Fruit fly (Drosophila melanogaster): Measurements from ENCODE around the gene eIF3e.

The eIF3e gene

dm6 chr3L:16760274-16760673, 26.5 kb downstream of the eIF3e start:
- TF ChIP-seq cnc (optimal IDR thresholded peaks at IDR 0.05), result no peak
- TF ChIP-seq Clk (GFP tag; optimal IDR thresholded peaks at IDR 0.05), result no peak
- no peak for TF ChIP-seq kay (GFP tag; ENCODE audit: borderline replicate concordance)
- no peak for TF ChIP-seq pad (GFP tag; optimal IDR thresholded peaks at IDR 0.05)
- no peak for TF ChIP-seq CG5204 (GFP tag; optimal IDR thresholded peaks at IDR 0.05)
- TF ChIP-seq toe (GFP tag; optimal IDR thresholded peaks at IDR 0.05), result no peak
- TF ChIP-seq ovo (GFP tag; optimal IDR thresholded peaks at IDR 0.05), result no peak
- no peak for TF ChIP-seq Mnt (GFP tag; optimal IDR thresholded peaks at IDR 0.05)
- TF ChIP-seq bab1 (GFP tag; optimal IDR thresholded peaks at IDR 0.05), result no peak
- no peak for TF ChIP-seq CG12768 (GFP tag; optimal IDR thresholded peaks at IDR 0.05)
- TF ChIP-seq cic (GFP tag; optimal IDR thresholded peaks at IDR 0.05), result no peak
- no peak for TF ChIP-seq CG7045 (GFP tag; optimal IDR thresholded peaks at IDR 0.05)
- TF ChIP-seq Crg-1 (GFP tag; optimal IDR thresholded peaks at IDR 0.05), result no peak
- no peak for TF ChIP-seq tj (GFP tag; optimal IDR thresholded peaks at IDR 0.05)
- TF ChIP-seq Hr96 (GFP tag; optimal IDR thresholded peaks at IDR 0.05), result no peak

dm6 chr3L:16759483-16759882, 27.3 kb downstream of the eIF3e start:
- no peak for TF ChIP-seq Clk (GFP tag; optimal IDR thresholded peaks at IDR 0.05)
- TF ChIP-seq CG11617 (GFP tag; optimal IDR thresholded peaks at IDR 0.05), result no peak
- TF ChIP-seq cnc (optimal IDR thresholded peaks at IDR 0.05), result no peak
- no peak for TF ChIP-seq bab1 (GFP tag; optimal IDR thresholded peaks at IDR 0.05)
- no peak for TF ChIP-seq CG12768 (GFP tag; optimal IDR thresholded peaks at IDR 0.05)
- no peak for TF ChIP-seq CG7101 (tag; optimal IDR thresholded peaks at IDR 0.05)
- no peak for TF ChIP-seq ovo (GFP tag; optimal IDR thresholded peaks at IDR 0.05)
- no peak for TF ChIP-seq CG5204 (GFP tag; optimal IDR thresholded peaks at IDR 0.05)
- no peak for TF ChIP-seq tj (GFP tag; optimal IDR thresholded peaks at IDR 0.05)
- TF ChIP-seq CG14711 (tag; optimal IDR thresholded peaks at IDR 0.05), result no peak
- no peak for TF ChIP-seq pad (GFP tag; optimal IDR thresholded peaks at IDR 0.05)
- no peak for TF ChIP-seq CG33017 (tag; optimal IDR thresholded peaks at IDR 0.05)
- no peak for TF ChIP-seq Hr96 (GFP tag; optimal IDR thresholded peaks at IDR 0.05)
- TF ChIP-seq cic (GFP tag; optimal IDR thresholded peaks at IDR 0.05), result no peak
- no peak for TF ChIP-seq Mnt (GFP tag; optimal IDR thresholded peaks at IDR 0.05)
- TF ChIP-seq Crg-1 (GFP tag; optimal IDR thresholded peaks at IDR 0.05), result no peak
- TF ChIP-seq CG7045 (GFP tag; optimal IDR thresholded peaks at IDR 0.05), result no peak

dm6 chr3L:16758504-16759109, 28.1 kb downstream of the eIF3e start:
- TF ChIP-seq kay (GFP tag; ENCODE audit: borderline replicate concordance), result no peak
- no peak for TF ChIP-seq CG7101 (tag; optimal IDR thresholded peaks at IDR 0.05)
- TF ChIP-seq bab1 (GFP tag; optimal IDR thresholded peaks at IDR 0.05), result no peak
- TF ChIP-seq CG33017 (tag; optimal IDR thresholded peaks at IDR 0.05), result no peak
- TF ChIP-seq CG5204 (GFP tag; optimal IDR thresholded peaks at IDR 0.05), result no peak
- TF ChIP-seq CG7045 (GFP tag; optimal IDR thresholded peaks at IDR 0.05), result no peak
- no peak for TF ChIP-seq pad (GFP tag; optimal IDR thresholded peaks at IDR 0.05)
- TF ChIP-seq ovo (GFP tag; optimal IDR thresholded peaks at IDR 0.05), result no peak
- no peak for TF ChIP-seq CG14711 (tag; optimal IDR thresholded peaks at IDR 0.05)
- TF ChIP-seq Clk (GFP tag; optimal IDR thresholded peaks at IDR 0.05), result no peak
- no peak for TF ChIP-seq Hr96 (GFP tag; optimal IDR thresholded peaks at IDR 0.05)
- TF ChIP-seq CG12768 (GFP tag; optimal IDR thresholded peaks at IDR 0.05), result no peak
- no peak for TF ChIP-seq CG11617 (GFP tag; optimal IDR thresholded peaks at IDR 0.05)
- TF ChIP-seq tj (GFP tag; optimal IDR thresholded peaks at IDR 0.05), result no peak

dm6 chr3L:16755189-16755588, 31.6 kb downstream of the eIF3e start, which contains the start of gene CG42852:
Gene CG42852 (plus strand): TSS chr3L:16755489.
- TF ChIP-seq bab1 (GFP tag; optimal IDR thresholded peaks at IDR 0.05) (no peak), Crg-1 (GFP tag; optimal IDR thresholded peaks at IDR 0.05) (no peak), CG1620 (GFP tag; optimal IDR thresholded peaks at IDR 0.05) (no peak), CG7101 (tag; optimal IDR thresholded peaks at IDR 0.05) (no peak), CG12768 (GFP tag; optimal IDR thresholded peaks at IDR 0.05) (no peak), Mnt (GFP tag; optimal IDR thresholded peaks at IDR 0.05) (no peak), CG11617 (GFP tag; optimal IDR thresholded peaks at IDR 0.05) (no peak), Clk (GFP tag; optimal IDR thresholded peaks at IDR 0.05) (no peak)

- TF ChIP-seq CG12768 (GFP tag; optimal IDR thresholded peaks at IDR 0.05), result no peak
- TF ChIP-seq Mnt (GFP tag; optimal IDR thresholded peaks at IDR 0.05), result no peak
- TF ChIP-seq Crg-1 (GFP tag; optimal IDR thresholded peaks at IDR 0.05), result no peak
- no peak for TF ChIP-seq ovo (GFP tag; optimal IDR thresholded peaks at IDR 0.05)
- no peak for TF ChIP-seq CG1620 (GFP tag; optimal IDR thresholded peaks at IDR 0.05)
- no peak for TF ChIP-seq bab1 (GFP tag; optimal IDR thresholded peaks at IDR 0.05)
- no peak for TF ChIP-seq CG11617 (GFP tag; optimal IDR thresholded peaks at IDR 0.05)
- no peak for TF ChIP-seq toe (GFP tag; optimal IDR thresholded peaks at IDR 0.05)
- TF ChIP-seq CG7045 (GFP tag; optimal IDR thresholded peaks at IDR 0.05), result no peak
- no peak for TF ChIP-seq CG14711 (tag; optimal IDR thresholded peaks at IDR 0.05)
- no peak for TF ChIP-seq CG5204 (GFP tag; optimal IDR thresholded peaks at IDR 0.05)
- no peak for TF ChIP-seq Hr96 (GFP tag; optimal IDR thresholded peaks at IDR 0.05)
- TF ChIP-seq pad (GFP tag; optimal IDR thresholded peaks at IDR 0.05), result no peak
- TF ChIP-seq CG33017 (tag; optimal IDR thresholded peaks at IDR 0.05), result no peak
- TF ChIP-seq Clk (GFP tag; optimal IDR thresholded peaks at IDR 0.05), result no peak
- TF ChIP-seq cic (GFP tag; optimal IDR thresholded peaks at IDR 0.05), result no peak
- no peak for TF ChIP-seq cnc (optimal IDR thresholded peaks at IDR 0.05)
- no peak for TF ChIP-seq tj (GFP tag; optimal IDR thresholded peaks at IDR 0.05)
- no peak for TF ChIP-seq CG7101 (tag; optimal IDR thresholded peaks at IDR 0.05)
- no peak for TF ChIP-seq kay (GFP tag; ENCODE audit: borderline replicate concordance)
Measured at dm6 chr3L:16752402-16753096, 34.2 kb downstream of the eIF3e start.
